Fruit fly (Drosophila melanogaster): ENCODE measurements around the gene Antp.

- TF ChIP-seq CG8478 (optimal IDR thresholded peaks at IDR 0.05), result no peak
- no peak for TF ChIP-seq CTCF (optimal IDR thresholded peaks at IDR 0.05)
Measured at dm6 chr3R:6977114-6977513, 21.9 kb downstream of the Antp start.

Data from S2 (cell line).